Worm (Caenorhabditis elegans): Measurements from ENCODE around the gene eif-1.

The eif-1 gene

DNA sequence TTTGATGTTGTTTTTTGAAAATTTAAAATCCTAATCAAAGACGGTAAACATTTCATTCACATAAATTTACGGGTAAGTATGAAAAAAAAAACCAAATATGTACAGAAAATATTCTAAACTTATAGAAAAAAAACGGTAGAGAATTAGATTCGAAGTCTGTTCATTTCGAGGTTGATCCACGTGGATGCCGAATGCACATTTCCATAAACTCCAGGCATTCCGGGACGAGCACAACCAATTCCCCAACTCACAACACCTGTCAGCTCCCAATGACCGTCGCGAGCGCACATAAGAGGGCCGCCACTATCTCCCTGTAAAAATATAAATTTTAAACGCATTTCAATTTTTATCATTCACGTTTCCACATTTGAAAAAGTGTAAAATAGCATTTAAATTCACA, 45.3 kb downstream of the eif-1 start (continued):
- TF ChIP-seq duxl-1 (tag; optimal IDR thresholded peaks at IDR 0.05; ENCODE audit: poor library complexity): peak; percentile 22
- no peak for TF ChIP-seq nhr-48 (tag; optimal IDR thresholded peaks at IDR 0.05)
- no peak for TF ChIP-seq R02D3.7 (tag; optimal IDR thresholded peaks at IDR 0.05)
- TF ChIP-seq lin-38 (GFP tag; IDR thresholded peaks at IDR 0.05): peak; percentile 39
- TF ChIP-seq snpc-1.2 (GFP tag; IDR thresholded peaks at IDR 0.05): no peak
- TF ChIP-seq tag-97 (GFP tag; IDR thresholded peaks at IDR 0.05): no peak
- TF ChIP-seq ztf-7 (tag; optimal IDR thresholded peaks at IDR 0.05): no peak
- TF ChIP-seq mxl-3 (GFP tag; optimal IDR thresholded peaks at IDR 0.05): no peak
- no peak for TF ChIP-seq attf-4 (tag; optimal IDR thresholded peaks at IDR 0.05)
- TF ChIP-seq ZK337.2 (GFP tag; IDR thresholded peaks at IDR 0.05): no peak
- no peak for TF ChIP-seq ama-1 (optimal IDR thresholded peaks at IDR 0.05)

DNA sequence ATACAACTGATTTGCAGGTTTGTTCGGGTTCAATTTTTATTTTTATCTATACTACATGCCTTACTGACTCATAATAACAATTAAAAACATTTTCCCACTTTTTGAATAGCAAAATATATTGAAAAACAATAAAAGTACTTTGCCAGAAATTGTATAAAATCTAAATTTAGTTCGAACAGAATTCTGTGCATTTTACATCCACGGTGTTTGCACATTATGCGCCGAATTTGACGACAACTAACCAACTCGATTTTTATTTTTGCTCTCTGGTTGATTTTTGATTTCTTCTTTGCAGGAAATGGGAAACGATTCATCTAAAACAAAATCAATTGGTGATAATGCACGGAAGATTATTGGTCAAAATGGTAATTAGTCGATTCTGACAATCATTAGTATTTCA, 46.6 kb downstream of the eif-1 start:
- no peak for TF ChIP-seq dmd-9 (GFP tag; IDR thresholded peaks at IDR 0.05)
- no peak for TF ChIP-seq Y48G9A.11 (GFP tag; IDR thresholded peaks at IDR 0.05)
- no peak for TF ChIP-seq unc-39 (tag; optimal IDR thresholded peaks at IDR 0.05)
- TF ChIP-seq mes-2 (tag; optimal IDR thresholded peaks at IDR 0.05; ENCODE audit: poor library complexity, severe bottlenecking): peak; percentile 17
- no peak for TF ChIP-seq pha-4 (GFP tag; IDR thresholded peaks at IDR 0.05)
- TF ChIP-seq pha-4 (tag; optimal IDR thresholded peaks at IDR 0.05): no peak
- no peak for TF ChIP-seq mxl-3 (GFP tag; optimal IDR thresholded peaks at IDR 0.05)
- TF ChIP-seq lsy-2 (tag; optimal IDR thresholded peaks at IDR 0.05): peak in 1 of 2 experiments; percentile 38
- TF ChIP-seq T20F7.1 (GFP tag; optimal IDR thresholded peaks at IDR 0.05): peak; percentile 70
- TF ChIP-seq arid-1 (GFP tag; conservative IDR thresholded peaks at IDR 0.05): no peak
- no peak for TF ChIP-seq aha-1 (tag)
- TF ChIP-seq nhr-6 (tag; optimal IDR thresholded peaks at IDR 0.05): peak; percentile 64
- no peak for TF ChIP-seq ama-1 (optimal IDR thresholded peaks at IDR 0.05)
- no peak for TF ChIP-seq zfp-2 (tag; optimal IDR thresholded peaks at IDR 0.05)
- peak; percentile 17 for TF ChIP-seq dve-1 (tag; optimal IDR thresholded peaks at IDR 0.05; ENCODE audit: insufficient read depth)

DNA sequence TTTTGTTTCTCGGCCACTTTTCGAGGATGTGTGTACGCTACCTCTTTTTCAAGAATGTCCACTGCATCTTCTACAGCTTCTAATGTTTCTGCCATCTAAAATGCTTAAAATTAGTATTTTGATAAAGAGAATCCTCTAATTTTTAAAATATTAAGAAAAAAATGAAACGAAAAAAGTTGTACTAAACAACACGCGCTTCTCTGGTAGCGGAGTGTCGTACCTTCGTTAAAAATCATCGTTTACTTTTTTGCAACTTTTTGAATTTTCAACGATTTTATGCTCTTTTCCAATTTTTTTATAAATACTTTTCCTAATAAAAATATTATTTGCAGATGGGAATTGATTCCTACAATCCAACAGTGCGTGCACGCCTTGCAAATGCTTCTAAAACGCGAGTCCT, 47.7 kb downstream of the eif-1 start, which contains the start of the genes gldi-11 and ZK546.2:
gldi-11 (minus strand) TSS at position 95 of the 400 bp plus-strand sequence.
ZK546.2 (plus strand) TSS at position 333 of the 400 bp plus-strand sequence.
- peak in 1 of 2 experiments; percentile 41 for TF ChIP-seq lsy-2 (tag; optimal IDR thresholded peaks at IDR 0.05)
- TF ChIP-seq mes-2 (tag; optimal IDR thresholded peaks at IDR 0.05; ENCODE audit: poor library complexity, severe bottlenecking): no peak
- peak; percentile 84 for TF ChIP-seq aha-1 (tag)
- TF ChIP-seq R02D3.7 (tag; optimal IDR thresholded peaks at IDR 0.05): no peak
- TF ChIP-seq mdl-1 (tag; optimal IDR thresholded peaks at IDR 0.05): no peak
- TF ChIP-seq T20F7.1 (GFP tag; optimal IDR thresholded peaks at IDR 0.05): peak; percentile 90

DNA sequence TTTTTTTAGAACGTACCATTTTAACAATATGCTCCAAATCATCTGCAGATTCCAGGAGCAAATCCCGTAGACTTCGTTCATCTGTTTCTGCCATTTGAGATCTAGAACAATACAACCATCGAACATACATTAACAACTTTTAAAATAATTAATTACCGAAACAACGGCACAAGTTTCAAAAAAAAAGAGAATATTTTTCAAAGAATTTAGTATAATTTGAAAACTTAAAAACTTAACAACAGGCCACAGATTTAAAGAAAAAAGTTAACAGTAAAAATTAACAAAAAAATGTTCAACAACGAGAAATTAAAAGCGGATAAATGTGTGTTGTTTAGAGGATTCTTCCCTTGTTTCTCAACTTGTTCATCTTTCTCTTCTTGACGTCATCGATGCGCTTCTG, 49.5 kb downstream of the eif-1 start, which contains the start of gene mdt-4:
mdt-4 (minus strand) TSS at position 101 of the 400 bp plus-strand sequence.
- TF ChIP-seq T20F7.1 (GFP tag; optimal IDR thresholded peaks at IDR 0.05) (peak; percentile 31), lin-1 (GFP tag; IDR thresholded peaks at IDR 0.05) (no peak), lin-38 (GFP tag; IDR thresholded peaks at IDR 0.05) (peak; percentile 18; the same call in 1 of the 2 replicates)

DNA sequence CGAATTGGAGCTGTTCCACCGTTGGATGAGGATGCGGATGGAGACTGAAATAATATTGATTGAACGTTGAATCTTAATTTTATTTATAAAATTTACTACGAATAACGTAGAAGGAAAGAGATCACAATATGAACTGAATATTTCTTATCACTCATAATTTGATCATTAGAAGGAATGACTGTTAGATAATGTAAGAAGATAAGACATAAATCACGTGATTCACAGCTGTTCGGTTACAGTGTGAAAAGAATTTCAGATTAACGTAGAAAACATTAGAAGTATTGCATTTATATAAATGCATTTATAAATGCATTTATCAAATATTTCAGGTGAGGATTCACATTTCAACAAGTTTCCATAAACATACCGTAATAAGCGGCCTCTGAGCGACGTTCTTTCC, 50.6 kb downstream of the eif-1 start:
- TF ChIP-seq ztf-7 (tag; optimal IDR thresholded peaks at IDR 0.05): peak; percentile 27
- TF ChIP-seq zag-1 (tag; optimal IDR thresholded peaks at IDR 0.05): no peak
- TF ChIP-seq zfp-3 (GFP tag; conservative IDR thresholded peaks at IDR 0.05): no peak
- TF ChIP-seq skn-1 (tag; optimal IDR thresholded peaks at IDR 0.05): no peak
- no peak for TF ChIP-seq daf-12 (tag; optimal IDR thresholded peaks at IDR 0.05)
- TF ChIP-seq duxl-1 (tag; optimal IDR thresholded peaks at IDR 0.05; ENCODE audit: poor library complexity): no peak
- TF ChIP-seq T20F7.1 (GFP tag; optimal IDR thresholded peaks at IDR 0.05): peak; percentile 12
- peak; percentile 27 for TF ChIP-seq nhr-77 (tag; optimal IDR thresholded peaks at IDR 0.05)
- TF ChIP-seq nhr-25 (tag; optimal IDR thresholded peaks at IDR 0.05; ENCODE audit: borderline replicate concordance, insufficient read depth): no peak
- TF ChIP-seq mdt-29 (GFP tag; IDR thresholded peaks at IDR 0.05): no peak
- no peak for TF ChIP-seq lin-29 (GFP tag; IDR thresholded peaks at IDR 0.05)
- no peak for TF ChIP-seq daf-16 (GFP tag; optimal IDR thresholded peaks at IDR 0.05)
- TF ChIP-seq daf-16 (tag; optimal IDR thresholded peaks at IDR 0.05): peak; percentile 9
- TF ChIP-seq hlh-11 (tag; optimal IDR thresholded peaks at IDR 0.05): peak; percentile 82
- TF ChIP-seq Y105C5A.15 (GFP tag; IDR thresholded peaks at IDR 0.05): no peak
- peak; percentile 56 for TF ChIP-seq hlh-30 (tag; optimal IDR thresholded peaks at IDR 0.05; ENCODE audit: insufficient read depth)
- TF ChIP-seq nhr-28 (tag; optimal IDR thresholded peaks at IDR 0.05): peak; percentile 57
- no peak for TF ChIP-seq dmd-8 (GFP tag; IDR thresholded peaks at IDR 0.05)
- no peak for TF ChIP-seq nhr-111 (GFP tag; optimal IDR thresholded peaks at IDR 0.05)
- TF ChIP-seq pqm-1 (tag; optimal IDR thresholded peaks at IDR 0.05): peak; percentile 73
- TF ChIP-seq mxl-3 (GFP tag; optimal IDR thresholded peaks at IDR 0.05): no peak
